Fruit fly (Drosophila melanogaster) whole organism, embryonic: ENCODE results near the gene CG9514.

Experiments used
- Atf-2 ChIP-seq: fragments of 200-800 bp; sonication (Bioruptor generic); optimal IDR thresholded peaks from 2 replicates; lab custom pipeline; 2016; ENCODE audit warnings: missing biosample characterization, missing genetic modification characterization
- B-H1 ChIP-seq: fragments of 200-800 bp; sonication (Bioruptor generic); IDR thresholded peaks from 3 replicates; pipeline ENCODE4 v1.3.6; 2022; ENCODE audit warnings: missing biosample characterization, missing genetic modification characterization
- CG10209 ChIP-seq: fragments of 200-800 bp; sonication (Bioruptor generic); optimal IDR thresholded peaks from 3 replicates; lab custom pipeline; 2017; ENCODE audit warnings: missing biosample characterization, mild to moderate bottlenecking, missing genetic modification characterization, missing genetic modification reagents
- CG1024 ChIP-seq: fragments of 200-800 bp; sonication (Bioruptor generic); IDR thresholded peaks from 2 replicates; pipeline ENCODE4 v1.3.6; 2022; ENCODE audit warnings: missing biosample characterization, missing genetic modification characterization
- CG11723 ChIP-seq: fragments of 200-800 bp; sonication (Bioruptor generic); optimal IDR thresholded peaks from 2 replicates; lab custom pipeline; 2017; ENCODE audit warnings: missing biosample characterization, mild to moderate bottlenecking, missing genetic modification characterization
- CG12391 ChIP-seq: fragments of 200-800 bp; sonication (Bioruptor generic); optimal IDR thresholded peaks from 3 replicates; lab custom pipeline; 2018; ENCODE audit warnings: missing biosample characterization, mild to moderate bottlenecking, missing genetic modification characterization, moderate library complexity
- CG16779 ChIP-seq: fragments of 200-800 bp; sonication (Bioruptor generic); IDR thresholded peaks from 2 replicates; pipeline ENCODE4 v1.3.6; 2022; ENCODE audit warnings: missing biosample characterization, missing genetic modification characterization
- CG16815 ChIP-seq: fragments of 200-800 bp; sonication (Bioruptor generic); optimal IDR thresholded peaks from 3 replicates; lab custom pipeline; 2017; ENCODE audit warnings: missing biosample characterization, mild to moderate bottlenecking, missing genetic modification characterization
- CG17186 ChIP-seq: fragments of 200-800 bp; sonication (Bioruptor generic); optimal IDR thresholded peaks from 3 replicates; lab custom pipeline; 2017; ENCODE audit warnings: missing biosample characterization, missing genetic modification reagents, missing genetic modification characterization
- CG17385 ChIP-seq: fragments of 200-800 bp; sonication (Bioruptor generic); optimal IDR thresholded peaks from 3 replicates; lab custom pipeline; 2018; ENCODE audit warnings: missing biosample characterization, mild to moderate bottlenecking, missing genetic modification characterization
- CG18599 ChIP-seq: fragments of 200-800 bp; sonication (Bioruptor generic); optimal IDR thresholded peaks from 3 replicates; lab custom pipeline; 2017; ENCODE audit warnings: missing biosample characterization, missing genetic modification characterization, mild to moderate bottlenecking, moderate library complexity, missing genetic modification reagents
- CG4424 ChIP-seq: fragments of 200-800 bp; sonication (Bioruptor generic); optimal IDR thresholded peaks from 3 replicates; lab custom pipeline; 2016; ENCODE audit warnings: missing biosample characterization, missing genetic modification characterization
- CG4820 ChIP-seq: fragments of 200-800 bp; sonication (Bioruptor generic); optimal IDR thresholded peaks from 3 replicates; lab custom pipeline; 2016; ENCODE audit warnings: missing biosample characterization, missing genetic modification characterization
- CG5953 ChIP-seq: fragments of 200-800 bp; sonication (Bioruptor generic); IDR thresholded peaks from 2 replicates; pipeline ENCODE4 v1.3.6; 2022; ENCODE audit warnings: missing biosample characterization, missing genetic modification characterization
- CG6654 ChIP-seq: fragments of 200-800 bp; sonication (Bioruptor generic); optimal IDR thresholded peaks from 2 replicates; lab custom pipeline; 2017; ENCODE audit warnings: missing biosample characterization, mild to moderate bottlenecking, missing genetic modification characterization
- CG7357 ChIP-seq: fragments of 200-800 bp; sonication (Bioruptor generic); IDR thresholded peaks from 3 replicates; pipeline ENCODE4 v1.3.6; 2022; ENCODE audit warnings: missing biosample characterization, missing genetic modification characterization
- CG8089 ChIP-seq: fragments of 200-800 bp; sonication (Bioruptor generic); optimal IDR thresholded peaks from 3 replicates; lab custom pipeline; 2016; ENCODE audit warnings: missing biosample characterization, missing genetic modification characterization
- CG9215 ChIP-seq: fragments of 200-800 bp; sonication (Bioruptor generic); IDR thresholded peaks from 2 replicates; pipeline ENCODE4 v1.3.6; 2022; ENCODE audit warnings: missing biosample characterization, missing genetic modification characterization
- CG9437 ChIP-seq: fragments of 200-800 bp; sonication (Bioruptor generic); optimal IDR thresholded peaks from 2 replicates; lab custom pipeline; 2018; ENCODE audit warnings: missing biosample characterization, mild to moderate bottlenecking, missing genetic modification characterization
- Dad ChIP-seq: fragments of 200-800 bp; sonication (Bioruptor generic); optimal IDR thresholded peaks from 3 replicates; lab custom pipeline; 2016; ENCODE audit warnings: missing biosample characterization, missing genetic modification characterization
- Deaf1 ChIP-seq: fragments of 200-800 bp; optimal IDR thresholded peaks from 3 replicates; lab custom pipeline; 2019; ENCODE audit warnings: missing biosample characterization, mild to moderate bottlenecking, missing genetic modification characterization, moderate library complexity
- HLHmδ ChIP-seq: fragments of 200-800 bp; sonication (Bioruptor generic); optimal IDR thresholded peaks from 2 replicates; lab custom pipeline; 2018; ENCODE audit warnings: missing biosample characterization, mild to moderate bottlenecking, missing genetic modification characterization, moderate library complexity
- Hand ChIP-seq: fragments of 200-800 bp; sonication (Bioruptor generic); optimal IDR thresholded peaks from 2 replicates; lab custom pipeline; 2017; ENCODE audit warnings: mild to moderate bottlenecking, missing biosample characterization, missing genetic modification reagents, missing genetic modification characterization
- HmgD ChIP-seq: fragments of 200-800 bp; sonication (Bioruptor generic); optimal IDR thresholded peaks from 3 replicates; lab custom pipeline; 2016; ENCODE audit warnings: missing biosample characterization, missing genetic modification characterization
- Hr51 ChIP-seq, 2 experiments: fragments of 200-800 bp; sonication (Bioruptor generic); optimal IDR thresholded peaks; 2 replicates in 1 of 2; 3 replicates in 1 of 2; lab custom pipeline; 2016 to 2018; ENCODE audit warnings: missing biosample characterization in 2 of 2, missing genetic modification characterization in 2 of 2, mild to moderate bottlenecking in 1 of 2, moderate library complexity in 1 of 2
- Lim3 ChIP-seq: fragments of 200-800 bp; sonication (Bioruptor generic); IDR thresholded peaks from 2 replicates; pipeline ENCODE4 v1.3.6; 2022; ENCODE audit warnings: missing biosample characterization, missing genetic modification characterization
- MESR4 ChIP-seq: fragments of 200-800 bp; sonication (Bioruptor generic); optimal IDR thresholded peaks from 2 replicates; lab custom pipeline; 2018; ENCODE audit warnings: missing biosample characterization, mild to moderate bottlenecking, missing genetic modification characterization, moderate library complexity
- Meics ChIP-seq: fragments of 200-800 bp; sonication (Bioruptor generic); optimal IDR thresholded peaks from 2 replicates; lab custom pipeline; 2017; ENCODE audit warnings: missing biosample characterization, mild to moderate bottlenecking, missing genetic modification characterization
- Oaz ChIP-seq: fragments of 200-800 bp; sonication (Bioruptor generic); IDR thresholded peaks from 2 replicates; pipeline ENCODE4 v1.3.6; 2022; ENCODE audit warnings: missing biosample characterization, missing genetic modification characterization
- Poxn ChIP-seq: fragments of 200-800 bp; sonication (Bioruptor generic); IDR thresholded peaks from 2 replicates; pipeline ENCODE4 v1.3.6; 2022; ENCODE audit warnings: missing biosample characterization, missing genetic modification characterization
- Vsx1 ChIP-seq: fragments of 200-800 bp; sonication (Bioruptor generic); optimal IDR thresholded peaks from 2 replicates; lab custom pipeline; 2017; ENCODE audit warnings: missing biosample characterization, mild to moderate bottlenecking, missing genetic modification characterization, missing genetic modification reagents
- YL-1 ChIP-seq: fragments of 200-800 bp; sonication (Bioruptor generic); optimal IDR thresholded peaks from 3 replicates; lab custom pipeline; 2017; ENCODE audit warnings: missing biosample characterization, mild to moderate bottlenecking, missing genetic modification characterization
- ash1 ChIP-seq: fragments of 200-800 bp; sonication (Bioruptor generic); optimal IDR thresholded peaks from 2 replicates; lab custom pipeline; 2018; ENCODE audit warnings: missing biosample characterization, mild to moderate bottlenecking, missing genetic modification characterization
- bab2 ChIP-seq: fragments of 200-800 bp; sonication (Bioruptor generic); optimal IDR thresholded peaks from 2 replicates; lab custom pipeline; 2016; ENCODE audit warnings: missing biosample characterization, missing genetic modification characterization
- btn ChIP-seq: fragments of 200-800 bp; sonication (Bioruptor generic); optimal IDR thresholded peaks from 2 replicates; lab custom pipeline; 2016; ENCODE audit warnings: missing biosample characterization, missing genetic modification characterization
- chif ChIP-seq, 2 experiments: fragments of 200-800 bp; sonication (Bioruptor generic); optimal IDR thresholded peaks; 3 replicates each; lab custom pipeline; 2016; ENCODE audit warnings: missing biosample characterization in 2 of 2, missing genetic modification characterization in 2 of 2
- croc ChIP-seq: fragments of 200-800 bp; sonication (Bioruptor generic); conservative IDR thresholded peaks from 3 replicates; pipeline ENCODE4 v1.3.6; 2022; ENCODE audit warnings: missing biosample characterization, missing genetic modification characterization
- dmrt99B ChIP-seq: fragments of 200-800 bp; sonication (Bioruptor generic); optimal IDR thresholded peaks from 2 replicates; lab custom pipeline; 2018; ENCODE audit warnings: missing biosample characterization, mild to moderate bottlenecking, missing genetic modification characterization, moderate library complexity
- esg ChIP-seq: fragments of 200-800 bp; sonication (Bioruptor generic); conservative IDR thresholded peaks from 2 replicates; pipeline ENCODE4 v1.3.6; 2022; ENCODE audit warnings: missing biosample characterization, missing genetic modification characterization
- eyg ChIP-seq: fragments of 200-800 bp; sonication (Bioruptor generic); optimal IDR thresholded peaks from 3 replicates; lab custom pipeline; 2016; ENCODE audit warnings: missing biosample characterization, missing genetic modification characterization
- fd64A ChIP-seq: fragments of 200-800 bp; sonication (Bioruptor generic); optimal IDR thresholded peaks from 3 replicates; lab custom pipeline; 2018; ENCODE audit warnings: missing biosample characterization, mild to moderate bottlenecking, missing genetic modification characterization
- fu2 ChIP-seq: fragments of 200-800 bp; sonication (Bioruptor generic); optimal IDR thresholded peaks from 2 replicates; lab custom pipeline; 2016; ENCODE audit warnings: missing biosample characterization, missing genetic modification characterization
- gsb ChIP-seq: fragments of 200-800 bp; sonication (Bioruptor generic); IDR thresholded peaks from 2 replicates; pipeline ENCODE4 v1.3.6; 2022; ENCODE audit warnings: missing biosample characterization, missing genetic modification characterization
- gsb-n ChIP-seq: fragments of 200-800 bp; sonication (Bioruptor generic); optimal IDR thresholded peaks from 3 replicates; lab custom pipeline; 2018; ENCODE audit warnings: missing biosample characterization, mild to moderate bottlenecking, missing genetic modification characterization
- h ChIP-seq: fragments of >200 bp; optimal IDR thresholded peaks from 2 replicates; lab custom pipeline; 2017
- jumu ChIP-seq: fragments of 200-800 bp; sonication (Bioruptor generic); optimal IDR thresholded peaks from 3 replicates; lab custom pipeline; 2016; ENCODE audit warnings: missing biosample characterization, missing genetic modification characterization
- pfk ChIP-seq: fragments of 200-800 bp; sonication (Bioruptor generic); optimal IDR thresholded peaks from 2 replicates; lab custom pipeline; 2018; ENCODE audit warnings: missing biosample characterization, mild to moderate bottlenecking, missing genetic modification characterization, moderate library complexity
- pita ChIP-seq: fragments of 200-800 bp; sonication (Bioruptor generic); optimal IDR thresholded peaks from 2 replicates; lab custom pipeline; 2017; ENCODE audit warnings: missing biosample characterization, mild to moderate bottlenecking, missing genetic modification characterization
- psq ChIP-seq: fragments of 200-800 bp; sonication (Bioruptor generic); optimal IDR thresholded peaks from 2 replicates; lab custom pipeline; 2017; ENCODE audit warnings: missing biosample characterization, missing genetic modification characterization
- so ChIP-seq: fragments of 200-800 bp; sonication (Bioruptor generic); IDR thresholded peaks from 3 replicates; pipeline ENCODE4 v1.3.6; 2022; ENCODE audit warnings: missing biosample characterization, missing genetic modification characterization

CG9514 gene

dm6 chrX:14848755-14849354 is 47.8 kb downstream of the CG9514 start, which contains the start of gene CG9522 (continued):
- TF ChIP-seq YL-1 (GFP tag; lab: Kevin White, UChicago), result no peak
- peak; percentile 51 for TF ChIP-seq B-H1 (GFP tag; lab: Robert Waterston, UW)
- no peak for TF ChIP-seq Hand
- peak; percentile 13 to 58 for TF ChIP-seq Hr51 (GFP tag; optimal IDR thresholded peaks at IDR 0.05; lab: Kevin White, UChicago)
- TF ChIP-seq croc, result peak; percentile 64
- no peak for TF ChIP-seq pfk (GFP tag; lab: Kevin White, UChicago)
- peak; percentile 50 for TF ChIP-seq CG6654 (GFP tag; lab: Kevin White, UChicago)
- peak; percentile 68 for TF ChIP-seq esg
- TF ChIP-seq btn, result peak; percentile 6
- TF ChIP-seq chif (GFP tag; optimal IDR thresholded peaks at IDR 0.05; lab: Kevin White, UChicago), result peak; percentile 27 to 58
- no peak for TF ChIP-seq bab2 (GFP tag; lab: Kevin White, UChicago)
- peak; percentile 59 for TF ChIP-seq CG10209 (GFP tag; lab: Kevin White, UChicago)
- peak; percentile 51; the same call in 1 of the 3 replicates for TF ChIP-seq so (GFP tag; lab: Robert Waterston, UW)
- no peak for TF ChIP-seq eyg (GFP tag; lab: Kevin White, UChicago)
- TF ChIP-seq Dad, result peak; percentile 37
- peak; percentile 51; the same call in 1 of the 2 replicates for TF ChIP-seq CG5953 (GFP tag; lab: Robert Waterston, UW)
- no peak for TF ChIP-seq MESR4
- no peak for TF ChIP-seq CG17186 (GFP tag; lab: Kevin White, UChicago)
- TF ChIP-seq Vsx1, result peak; percentile 60
- peak; percentile 69 for TF ChIP-seq dmrt99B (tag; lab: Kevin White, UChicago)
- peak; percentile 41 for TF ChIP-seq jumu
- peak; percentile 50 for TF ChIP-seq CG16815 (GFP tag; lab: Kevin White, UChicago)
- TF ChIP-seq CG1024 (GFP tag; lab: Robert Waterston, UW), result peak; percentile 69
- peak; percentile 75 for TF ChIP-seq CG12391 (tag; lab: Kevin White, UChicago)
- no peak for TF ChIP-seq HmgD (GFP tag; lab: Kevin White, UChicago)
- TF ChIP-seq CG9437, result peak; percentile 35
- TF ChIP-seq CG11723 (GFP tag; lab: Kevin White, UChicago), result peak; percentile 48
- TF ChIP-seq Meics, result peak; percentile 55
- no peak for TF ChIP-seq ash1 (GFP tag; lab: Kevin White, UChicago)
- peak; percentile 43 for TF ChIP-seq fd64A (GFP tag; lab: Kevin White, UChicago)
- TF ChIP-seq Deaf1 (tag; lab: Kevin White, UChicago), result peak; percentile 29
- TF ChIP-seq CG8089 (GFP tag; lab: Kevin White, UChicago), result no peak
- TF ChIP-seq gsb, result peak; percentile 61
- peak; percentile 53; the same call in 2 of the 3 replicates for TF ChIP-seq CG7357 (GFP tag; lab: Robert Waterston, UW)
- peak; percentile 75 for TF ChIP-seq CG17385 (GFP tag; lab: Kevin White, UChicago)
- TF ChIP-seq CG18599 (GFP tag; lab: Kevin White, UChicago), result peak; percentile 71
- TF ChIP-seq gsb-n (tag; lab: Kevin White, UChicago), result peak; percentile 83
- TF ChIP-seq CG9215 (GFP tag; lab: Robert Waterston, UW), result peak; percentile 44; the same call in 1 of the 2 replicates
- TF ChIP-seq Lim3 (GFP tag; lab: Robert Waterston, UW), result 0 out of 2 replicates have a peak, but pooled peaks have one; percentile 39
- TF ChIP-seq HLHmδ, result no peak
- no peak for TF ChIP-seq Atf-2 (GFP tag; lab: Kevin White, UChicago)
- 0 out of 2 replicates have a peak, but pooled peaks have one; percentile 40 for TF ChIP-seq Oaz (GFP tag; lab: Robert Waterston, UW)
- peak; percentile 75 for TF ChIP-seq CG4820 (GFP tag; lab: Kevin White, UChicago)
- no peak for TF ChIP-seq h (lab: Kevin White, UChicago)
- no peak for TF ChIP-seq Poxn
- no peak for TF ChIP-seq fu2 (GFP tag; lab: Kevin White, UChicago)
- TF ChIP-seq pita (GFP tag; lab: Kevin White, UChicago), result no peak
- no peak for TF ChIP-seq psq (GFP tag; lab: Kevin White, UChicago)
- TF ChIP-seq CG4424, result peak; percentile 77
- no peak for TF ChIP-seq CG16779 (GFP tag; lab: Robert Waterston, UW)
